Worm (Caenorhabditis elegans) whole organism, young adult: ENCODE results near the gene smf-2.

Experiments
- F10E7.11 ChIP-seq: sonication (generic microtip); optimal IDR thresholded peaks from 2 replicates; lab custom pipeline; 2017; ENCODE audit warnings: mild to moderate bottlenecking, missing genetic modification characterization, moderate library complexity, missing compliant biosample characterization
- F23B12.7 ChIP-seq: sonication (generic microtip); optimal IDR thresholded peaks from 2 replicates; lab custom pipeline; 2017; ENCODE audit warnings: missing genetic modification characterization, mild to moderate bottlenecking, missing compliant biosample characterization, antibody characterized with exemption, moderate library complexity; ENCODE audit not compliant: insufficient read depth
- F33H1.4 ChIP-seq: fragments of 200-800 bp; sonication (Bioruptor generic); IDR thresholded peaks from 2 replicates; pipeline ENCODE4 v1.3.6; 2022; ENCODE audit warnings: missing genetic modification reagents, missing genetic modification characterization, missing compliant biosample characterization
- F52B5.7 ChIP-seq: sonication (generic microtip); optimal IDR thresholded peaks from 2 replicates; lab custom pipeline; 2016; ENCODE audit warnings: mild to moderate bottlenecking, missing genetic modification characterization, missing compliant biosample characterization
- Y53F4B.3 ChIP-seq: fragments of 200-800 bp; sonication (Bioruptor generic); IDR thresholded peaks from 2 replicates; pipeline ENCODE4 v1.3.6; 2022; ENCODE audit warnings: missing genetic modification reagents, missing genetic modification characterization, missing compliant biosample characterization
- Y56A3A.18 ChIP-seq: fragments of 200-800 bp; sonication (Bioruptor generic); IDR thresholded peaks from 2 replicates; pipeline ENCODE4 v1.3.6; 2022; ENCODE audit warnings: missing genetic modification reagents, missing genetic modification characterization, missing compliant biosample characterization
- Y95B8A.8 ChIP-seq: fragments of 200-800 bp; sonication (Bioruptor generic); IDR thresholded peaks from 2 replicates; pipeline ENCODE4 v1.3.6; 2022; ENCODE audit warnings: missing genetic modification reagents, missing genetic modification characterization, missing compliant biosample characterization
- ZK185.1 ChIP-seq: sonication (generic microtip); optimal IDR thresholded peaks from 2 replicates; lab custom pipeline; 2016; ENCODE audit warnings: mild to moderate bottlenecking, missing genetic modification characterization, missing compliant biosample characterization; ENCODE audit not compliant: poor library complexity, severe bottlenecking
- attf-3 ChIP-seq: fragments of 200-800 bp; sonication (Bioruptor generic); conservative IDR thresholded peaks from 2 replicates; pipeline ENCODE4 v1.3.6; 2022; ENCODE audit warnings: missing genetic modification reagents, missing genetic modification characterization, missing compliant biosample characterization
- bed-2 ChIP-seq: fragments of 200-800 bp; sonication (Bioruptor generic); IDR thresholded peaks from 2 replicates; pipeline ENCODE4 v1.3.6; 2022; ENCODE audit warnings: missing genetic modification reagents, missing genetic modification characterization, missing compliant biosample characterization
- ccch-3 ChIP-seq: fragments of 200-800 bp; sonication (Bioruptor generic); optimal IDR thresholded peaks from 2 replicates; lab custom pipeline; 2018; ENCODE audit warnings: mild to moderate bottlenecking, missing genetic modification characterization, missing compliant biosample characterization
- cebp-1 ChIP-seq, 2 experiments: fragments of 200-800 bp in 1 of 2; sonication (Bioruptor generic) in 1 of 2; sonication (generic microtip) in 1 of 2; IDR thresholded peaks in 1 of 2; optimal IDR thresholded peaks in 1 of 2; 2 replicates each; pipeline versions ENCODE4 v1.3.6 to Lab custom; 2017 to 2022; ENCODE audit warnings: missing compliant biosample characterization in 2 of 2, missing genetic modification characterization in 2 of 2, mild to moderate bottlenecking in 1 of 2, missing genetic modification reagents in 1 of 2, moderate library complexity in 1 of 2
- cebp-2 ChIP-seq: fragments of 200-800 bp; sonication (Bioruptor generic); IDR thresholded peaks from 2 replicates; pipeline ENCODE4 v1.3.6; 2022; ENCODE audit warnings: missing genetic modification characterization, missing compliant biosample characterization
- egl-44 ChIP-seq: fragments of 200-800 bp; sonication (Bioruptor generic); IDR thresholded peaks from 2 replicates; pipeline ENCODE4 v1.3.6; 2022; ENCODE audit warnings: missing genetic modification reagents, missing genetic modification characterization, missing compliant biosample characterization
- ekl-4 ChIP-seq: fragments of 200-800 bp; sonication (Bioruptor generic); IDR thresholded peaks from 2 replicates; pipeline ENCODE4 v1.3.6; 2022; ENCODE audit warnings: missing genetic modification reagents, missing genetic modification characterization, missing compliant biosample characterization
- ets-4 ChIP-seq: fragments of 200-800 bp; sonication (Bioruptor generic); optimal IDR thresholded peaks from 2 replicates; lab custom pipeline; 2018; ENCODE audit warnings: mild to moderate bottlenecking, missing genetic modification characterization, missing compliant biosample characterization
- hsf-1 ChIP-seq: fragments of 200-800 bp; sonication (Bioruptor generic); IDR thresholded peaks from 2 replicates; pipeline ENCODE4 v1.3.6; 2022; ENCODE audit warnings: missing genetic modification reagents, missing genetic modification characterization, missing compliant biosample characterization
- lag-1 ChIP-seq: fragments of 200-800 bp; sonication (Bioruptor generic); IDR thresholded peaks from 2 replicates; pipeline ENCODE4 v1.3.6; 2022; ENCODE audit warnings: missing genetic modification reagents, missing genetic modification characterization, missing compliant biosample characterization
- lin-26 ChIP-seq: fragments of 200-800 bp; sonication (Bioruptor generic); IDR thresholded peaks from 2 replicates; pipeline ENCODE4 v1.3.6; 2022; ENCODE audit warnings: missing genetic modification reagents, missing genetic modification characterization, missing compliant biosample characterization
- lir-1 ChIP-seq: fragments of 200-800 bp; sonication (Bioruptor generic); conservative IDR thresholded peaks from 2 replicates; pipeline ENCODE4 v1.3.6; 2022; ENCODE audit warnings: missing genetic modification reagents, missing genetic modification characterization, missing compliant biosample characterization
- madf-10 ChIP-seq: sonication (generic microtip); optimal IDR thresholded peaks from 2 replicates; lab custom pipeline; 2016; ENCODE audit warnings: mild to moderate bottlenecking, missing genetic modification characterization, missing compliant biosample characterization
- madf-8 ChIP-seq: fragments of 200-800 bp; sonication (Bioruptor generic); conservative IDR thresholded peaks from 2 replicates; pipeline ENCODE4 v1.3.6; 2022; ENCODE audit warnings: missing genetic modification reagents, missing genetic modification characterization, missing compliant biosample characterization
- nfya-2 ChIP-seq: fragments of 200-800 bp; sonication (Bioruptor generic); IDR thresholded peaks from 2 replicates; pipeline ENCODE4 v1.3.6; 2022; ENCODE audit warnings: missing genetic modification reagents, missing genetic modification characterization, missing compliant biosample characterization
- nhr-120 ChIP-seq: fragments of 200-800 bp; sonication (Bioruptor generic); IDR thresholded peaks from 2 replicates; pipeline ENCODE4 v1.3.6; 2022; ENCODE audit warnings: missing genetic modification characterization, missing compliant biosample characterization
- pha-4 ChIP-seq: fragments of 150-350 bp; sonication (generic microtip); optimal IDR thresholded peaks from 2 replicates; lab custom pipeline; 2014; ENCODE audit warnings: missing biosample characterization, missing genetic modification reagents, missing genetic modification characterization
- rcor-1 ChIP-seq: fragments of 200-800 bp; sonication (Bioruptor generic); IDR thresholded peaks from 2 replicates; pipeline ENCODE4 v1.3.6; 2022; ENCODE audit warnings: missing genetic modification reagents, missing genetic modification characterization, missing compliant biosample characterization
- snpc-1.1 ChIP-seq: sonication (generic microtip); optimal IDR thresholded peaks from 2 replicates; lab custom pipeline; 2017; ENCODE audit warnings: missing genetic modification characterization, mild to moderate bottlenecking, missing compliant biosample characterization, antibody characterized with exemption, moderate library complexity, missing genotype, missing genetic modification reagents; ENCODE audit not compliant: insufficient read depth
- snpc-3.4 ChIP-seq: sonication (generic microtip); optimal IDR thresholded peaks from 2 replicates; lab custom pipeline; 2017; ENCODE audit warnings: missing genetic modification characterization, mild to moderate bottlenecking, missing compliant biosample characterization, antibody characterized with exemption, moderate library complexity, missing genotype, missing genetic modification reagents
- somi-1 ChIP-seq: fragments of 200-800 bp; sonication (Bioruptor generic); optimal IDR thresholded peaks from 2 replicates; lab custom pipeline; 2018; ENCODE audit warnings: mild to moderate bottlenecking, missing genetic modification characterization, missing compliant biosample characterization
- tlf-1 ChIP-seq: fragments of 200-800 bp; sonication (Bioruptor generic); optimal IDR thresholded peaks from 2 replicates; lab custom pipeline; 2018; ENCODE audit warnings: mild to moderate bottlenecking, missing genetic modification characterization, missing compliant biosample characterization
- unc-130 ChIP-seq: sonication (generic microtip); optimal IDR thresholded peaks from 2 replicates; lab custom pipeline; 2016; ENCODE audit warnings: missing genetic modification reagents, missing genetic modification characterization, missing compliant biosample characterization
- ztf-22 ChIP-seq: fragments of 200-800 bp; sonication (Bioruptor generic); optimal IDR thresholded peaks from 2 replicates; lab custom pipeline; 2018; ENCODE audit warnings: mild to moderate bottlenecking, missing genetic modification characterization, moderate library complexity, missing compliant biosample characterization
- ztf-25 ChIP-seq: fragments of 200-800 bp; sonication (Bioruptor generic); IDR thresholded peaks from 2 replicates; pipeline ENCODE4 v1.3.6; 2022; ENCODE audit warnings: missing genetic modification reagents, missing genetic modification characterization, missing compliant biosample characterization
- ztf-6 ChIP-seq: fragments of 200-800 bp; sonication (Bioruptor generic); IDR thresholded peaks from 2 replicates; pipeline ENCODE4 v1.3.6; 2022; ENCODE audit warnings: missing genetic modification reagents, missing genetic modification characterization, missing compliant biosample characterization

The smf-2 gene

ce11 chrX:6693331-6693730 lies 25.2 kb downstream of the smf-2 start, which contains the start of gene F38B6.3:
F38B6.3 (plus strand) TSS chrX:6693631.
- no peak for TF ChIP-seq lir-1 (GFP tag; lab: Robert Waterston, UW)
- TF ChIP-seq rcor-1 = no peak
- TF ChIP-seq lag-1 = no peak
- no peak for TF ChIP-seq Y95B8A.8 (GFP tag; lab: Robert Waterston, UW)
- TF ChIP-seq unc-130 (GFP tag; lab: Kevin White, UChicago) = no peak
- TF ChIP-seq nhr-120 (GFP tag; lab: Robert Waterston, UW) = no peak
- no peak for TF ChIP-seq F23B12.7 (tag; lab: Kevin White, UChicago)
- TF ChIP-seq cebp-2 (GFP tag; lab: Robert Waterston, UW) = no peak
- TF ChIP-seq ccch-3 (GFP tag; lab: Kevin White, UChicago) = no peak
- no peak for TF ChIP-seq madf-8 (GFP tag; lab: Robert Waterston, UW)
- no peak for TF ChIP-seq hsf-1
- TF ChIP-seq ztf-22 (GFP tag; lab: Kevin White, UChicago) = no peak
- no peak for TF ChIP-seq Y53F4B.3 (GFP tag; lab: Robert Waterston, UW)

ce11 chrX:6692896-6693295 lies 25.6 kb downstream of the smf-2 start:
- TF ChIP-seq nfya-2 (GFP tag; lab: Robert Waterston, UW) (no peak), lin-26 (GFP tag; lab: Robert Waterston, UW) (no peak), ztf-6 (GFP tag; lab: Robert Waterston, UW) (no peak)

ce11 chrX:6691653-6692052 lies 26.8 kb downstream of the smf-2 start:
- TF ChIP-seq pha-4 (tag; lab: Kevin White, UChicago) (no peak), madf-10 (tag; lab: Kevin White, UChicago) (no peak), snpc-3.4 (no peak), ZK185.1 (tag; lab: Kevin White, UChicago) (no peak), Y56A3A.18 (GFP tag; lab: Robert Waterston, UW) (no peak), bed-2 (GFP tag; lab: Robert Waterston, UW) (no peak)
- TF ChIP-seq, all 124 proteins: peak for 0

ce11 chrX:6689985-6690384 lies 28.5 kb downstream of the smf-2 start, which contains the start of gene F38B6.6:
F38B6.6 (minus strand) TSS chrX:6690085.
- TF ChIP-seq cebp-1 (GFP tag; IDR thresholded peaks at IDR 0.05; lab: Robert Waterston, UW) (no peak), cebp-1 (tag; optimal IDR thresholded peaks at IDR 0.05; lab: Kevin White, UChicago) (no peak), attf-3 (no peak), tlf-1 (GFP tag; lab: Kevin White, UChicago) (no peak), ets-4 (no peak), ZK185.1 (tag; lab: Kevin White, UChicago) (no peak), F52B5.7 (tag; lab: Kevin White, UChicago) (no peak), snpc-1.1 (tag; lab: Kevin White, UChicago) (no peak), cebp-2 (GFP tag; lab: Robert Waterston, UW) (no peak), F10E7.11 (no peak), somi-1 (GFP tag; lab: Kevin White, UChicago) (no peak)

- TF ChIP-seq ekl-4 (no peak), ztf-25 (GFP tag; lab: Robert Waterston, UW) (no peak), F33H1.4 (GFP tag; lab: Robert Waterston, UW) (no peak), bed-2 (GFP tag; lab: Robert Waterston, UW) (no peak), egl-44 (GFP tag; lab: Robert Waterston, UW) (no peak), snpc-1.1 (tag; lab: Kevin White, UChicago) (no peak)
Measured at ce11 chrX:6688953-6689562, 29.4 kb downstream of the smf-2 start.
